Worm (Caenorhabditis elegans): ENCODE results near the gene swd-2.1.

Gene swd-2.1

DNA sequence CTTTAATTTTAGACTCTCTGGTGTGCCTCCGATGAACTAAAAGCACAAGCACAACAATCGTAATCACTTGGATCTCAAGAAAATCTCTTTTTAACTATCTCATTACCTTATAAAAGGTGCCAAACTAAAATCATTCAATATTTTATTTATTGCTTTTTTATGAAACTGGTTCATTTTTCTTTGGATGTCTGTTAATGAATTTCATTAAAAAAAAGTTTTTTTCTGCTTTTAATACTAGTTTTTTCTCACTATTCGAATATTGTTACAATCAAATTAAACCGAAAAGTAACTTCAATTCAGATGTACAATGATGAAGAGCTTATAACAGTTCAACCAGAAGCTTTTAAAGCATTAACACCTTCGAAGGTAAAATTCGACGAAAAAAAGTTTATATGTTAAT lies at the start of gene swd-2.1:
Gene swd-2.1 (plus strand): TSS at position 301 of the 400 bp plus-strand sequence.
- TF ChIP-seq lin-35 (GFP tag; optimal IDR thresholded peaks at IDR 0.05) (no peak), mel-28 (tag; optimal IDR thresholded peaks at IDR 0.05; ENCODE audit: borderline replicate concordance) (no peak), sea-2 (GFP tag; IDR thresholded peaks at IDR 0.05) (no peak), tbx-9 (tag; optimal IDR thresholded peaks at IDR 0.05; ENCODE audit: borderline replicate concordance) (no peak), lin-54 (GFP tag; optimal IDR thresholded peaks at IDR 0.05) (no peak), dpff-1 (tag; optimal IDR thresholded peaks at IDR 0.05) (no peak)

DNA sequence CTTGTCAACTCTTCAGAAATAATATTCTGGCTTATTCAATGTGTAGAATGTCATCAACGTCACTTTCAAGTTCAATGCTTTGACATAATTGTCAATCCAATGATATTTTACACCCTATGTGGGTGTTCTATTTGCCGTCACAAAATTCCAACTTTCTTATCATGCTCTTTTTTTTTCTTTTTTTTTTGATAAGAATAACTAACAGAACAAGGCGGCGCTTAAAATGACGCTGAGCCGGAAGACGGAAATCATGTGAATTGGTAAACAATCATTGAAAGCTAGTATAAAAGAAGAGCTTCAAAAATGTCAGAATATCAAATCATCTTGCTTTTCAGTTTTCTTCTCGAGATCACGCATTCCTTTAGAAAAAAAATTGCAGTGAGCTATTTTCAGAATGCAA lies 49.5 kb upstream of the swd-2.1 start, which contains the start of gene C50F7.5:
Gene C50F7.5 (plus strand): TSS at position 395 of the 400 bp plus-strand sequence.
- no peak for TF ChIP-seq egl-18 (GFP tag; IDR thresholded peaks at IDR 0.05)
- TF ChIP-seq nhr-80 (tag; optimal IDR thresholded peaks at IDR 0.05) = peak; percentile 26

DNA sequence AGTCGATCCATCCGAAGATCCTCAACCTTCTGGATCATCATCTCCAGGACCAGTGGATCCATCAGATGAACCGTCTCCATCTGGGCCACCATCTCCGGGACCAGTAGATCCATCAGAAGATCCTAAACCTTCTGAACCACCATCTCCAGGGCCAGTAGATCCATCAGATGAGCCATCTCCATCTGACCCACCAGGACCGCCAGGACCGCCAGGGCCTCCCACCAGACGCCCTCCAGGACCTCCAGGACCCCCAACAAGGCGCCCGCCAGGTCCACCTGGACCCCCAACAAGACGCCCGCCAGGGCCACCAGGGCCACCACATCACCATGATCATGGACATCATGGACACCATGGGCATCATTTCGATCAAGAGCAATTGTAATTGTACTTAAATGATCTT lies 48.6 kb upstream of the swd-2.1 start:
- TF ChIP-seq ceh-58 (GFP tag; IDR thresholded peaks at IDR 0.05) = no peak
- TF ChIP-seq egrh-3 (GFP tag; IDR thresholded peaks at IDR 0.05) = peak; percentile 86; the same call in 1 of the 2 replicates
- TF ChIP-seq zfh-2 (GFP tag; conservative IDR thresholded peaks at IDR 0.05) = peak; percentile 88

DNA sequence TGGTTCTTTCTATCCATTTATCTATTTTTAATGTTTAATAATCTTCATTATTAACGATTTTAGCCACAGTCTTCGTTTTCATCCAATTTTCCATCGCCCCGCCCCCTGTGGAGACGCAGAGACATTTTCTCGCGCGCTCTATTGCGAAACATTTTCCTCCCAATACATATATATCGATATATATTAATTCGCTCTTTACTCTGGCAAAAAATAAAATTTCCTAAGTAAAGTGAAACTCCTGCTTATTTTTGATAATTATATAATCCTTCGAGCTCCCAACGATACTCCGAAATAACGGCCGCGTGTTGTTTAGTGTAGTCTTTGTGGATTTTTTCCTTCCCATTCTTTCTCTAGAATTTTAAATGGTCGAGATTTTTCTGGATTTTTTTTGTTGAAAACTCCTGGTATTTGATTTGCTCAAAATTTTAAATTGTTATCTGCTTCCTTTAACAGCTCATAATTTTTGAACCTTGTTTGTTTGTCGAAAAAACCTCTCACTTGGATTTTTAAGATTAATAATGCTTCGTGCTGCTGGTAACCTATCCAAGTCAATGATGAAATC lies 47.3 kb upstream of the swd-2.1 start, which contains the start of gene sucg-1:
Gene sucg-1 (plus strand): TSS at position 512 of the 562 bp plus-strand sequence.
- TF ChIP-seq attf-3 (GFP tag; conservative IDR thresholded peaks at IDR 0.05) = peak; percentile 79
- TF ChIP-seq cebp-1 (GFP tag; IDR thresholded peaks at IDR 0.05) = peak; percentile 84
- peak; percentile 91 for TF ChIP-seq cebp-1 (tag; optimal IDR thresholded peaks at IDR 0.05)
- TF ChIP-seq hmg-1.2 (GFP tag; IDR thresholded peaks at IDR 0.05) = peak; percentile 37; the same call in 1 of the 2 replicates
- TF ChIP-seq cebp-2 (GFP tag; IDR thresholded peaks at IDR 0.05) = no peak
- no peak for TF ChIP-seq lsl-1 (GFP tag; optimal IDR thresholded peaks at IDR 0.05)
- TF ChIP-seq pbrm-1 (GFP tag; IDR thresholded peaks at IDR 0.05) = no peak

DNA sequence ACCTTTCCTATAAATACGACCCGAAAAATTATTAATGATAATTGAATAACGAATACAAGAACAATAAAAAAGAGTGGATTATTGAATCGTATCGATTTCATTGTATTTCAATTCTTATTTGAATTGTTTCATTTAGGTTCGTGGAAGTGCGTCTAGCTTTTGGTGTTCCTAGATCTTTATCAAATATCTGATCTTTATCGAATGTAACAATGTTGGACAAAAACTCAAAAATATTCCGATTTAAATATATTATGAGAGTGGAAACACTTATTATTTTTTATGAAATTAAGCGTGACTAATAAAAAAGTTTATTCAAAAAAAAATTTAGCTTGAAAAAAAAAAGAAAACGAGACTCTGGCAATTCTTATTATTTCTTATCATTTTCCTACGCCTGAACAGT lies 43.9 kb upstream of the swd-2.1 start, which contains the start of the genes C50F7.9 and C50F7.3:
Gene C50F7.9 (minus strand): TSS at position 101 of the 400 bp plus-strand sequence.
Gene C50F7.3 (plus strand): TSS at position 370 of the 400 bp plus-strand sequence.
- TF ChIP-seq K11D2.4 (GFP tag; IDR thresholded peaks at IDR 0.05) = no peak
- no peak for TF ChIP-seq C17E4.6 (GFP tag; IDR thresholded peaks at IDR 0.05)
- no peak for TF ChIP-seq ceh-40 (GFP tag; IDR thresholded peaks at IDR 0.05)
- TF ChIP-seq snpc-4 (GFP tag; optimal IDR thresholded peaks at IDR 0.05) = no peak
- no peak for TF ChIP-seq snpc-4 (tag; optimal IDR thresholded peaks at IDR 0.05)
- TF ChIP-seq mcd-1 (GFP tag; IDR thresholded peaks at IDR 0.05) = no peak
- TF ChIP-seq mes-4 (tag; optimal IDR thresholded peaks at IDR 0.05) = no peak
- no peak for TF ChIP-seq tlf-1 (GFP tag; optimal IDR thresholded peaks at IDR 0.05)
- TF ChIP-seq sdz-38 (tag; optimal IDR thresholded peaks at IDR 0.05) = no peak
- no peak for TF ChIP-seq snpc-3.4 (tag; optimal IDR thresholded peaks at IDR 0.05)
- TF ChIP-seq zfh-2 (GFP tag; conservative IDR thresholded peaks at IDR 0.05) = no peak
- TF ChIP-seq ztf-26 (tag; optimal IDR thresholded peaks at IDR 0.05) = no peak
- TF ChIP-seq hrde-1 (tag; optimal IDR thresholded peaks at IDR 0.05; ENCODE audit: borderline replicate concordance) = no peak
- TF ChIP-seq rpc-1 (optimal IDR thresholded peaks at IDR 0.05) = no peak
- TF ChIP-seq rpc-1 (tag; optimal IDR thresholded peaks at IDR 0.05) = no peak
- no peak for TF ChIP-seq lsy-27 (tag; optimal IDR thresholded peaks at IDR 0.05; ENCODE audit: borderline replicate concordance, insufficient read depth)
- TF ChIP-seq ceh-58 (GFP tag; IDR thresholded peaks at IDR 0.05) = no peak
